Fruit fly (Drosophila melanogaster) S2 (cell line): Measurements from ENCODE around the gene caup.

ENCODE experiments used
- CG8478 ChIP-seq: fragments of >200 bp; optimal IDR thresholded peaks from 2 replicates; lab custom pipeline; 2018
- CTCF ChIP-seq, 2 experiments: fragments of >200 bp; optimal IDR thresholded peaks; 2 replicates each; lab custom pipeline; 2018

DNA sequence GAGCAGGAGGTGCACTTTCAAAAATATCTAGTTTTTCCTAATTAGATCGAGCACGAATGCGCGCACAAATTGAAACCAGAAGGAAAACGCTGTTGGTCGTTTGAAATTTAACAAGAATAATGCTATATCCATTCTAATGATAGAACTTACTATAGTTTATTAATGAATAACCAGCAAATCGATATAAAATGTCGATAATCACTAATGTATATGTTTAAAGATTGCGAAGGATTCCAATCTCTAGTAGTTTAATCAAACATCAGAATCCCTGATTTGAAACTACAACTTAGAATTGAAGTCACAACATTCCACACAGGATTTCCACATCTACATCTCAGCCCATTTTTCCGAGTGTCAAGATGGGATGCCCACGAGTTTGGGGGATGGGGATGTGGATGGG is 44.0 kb upstream of the caup start:
- no peak for TF ChIP-seq CG8478 (lab: Kevin White, UChicago)
- TF ChIP-seq CTCF (optimal IDR thresholded peaks at IDR 0.05; lab: Kevin White, UChicago): no peak
